Fruit fly (Drosophila melanogaster): Measurements from ENCODE around the gene CG1812.

DNA sequence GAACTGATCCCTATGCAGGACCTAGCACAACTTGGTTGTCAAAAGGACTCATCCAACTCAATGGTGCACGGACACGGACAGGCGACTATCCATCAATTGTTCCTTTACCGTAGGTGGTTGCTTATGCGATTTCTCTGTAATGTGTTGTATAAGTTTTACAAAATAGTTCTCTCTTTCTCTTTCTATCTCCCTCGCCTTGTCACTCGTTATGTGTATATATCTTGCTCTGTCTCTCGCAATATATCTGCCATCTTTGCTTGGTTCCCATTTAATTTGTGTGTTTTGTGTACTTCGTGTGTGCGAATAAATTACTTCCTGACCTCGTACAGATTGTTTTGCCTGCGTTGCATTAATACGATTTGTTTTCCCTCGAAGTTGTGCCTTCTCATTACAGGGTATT is 40.6 kb upstream of the CG1812 start:
- TF ChIP-seq CG6175 (GFP tag; IDR thresholded peaks at IDR 0.05) (no peak), CG6765 (GFP tag; optimal IDR thresholded peaks at IDR 0.05) (no peak), dm (GFP tag; optimal IDR thresholded peaks at IDR 0.05) (no peak), tll (GFP tag; optimal IDR thresholded peaks at IDR 0.05) (no peak), Sox102F (GFP tag; optimal IDR thresholded peaks at IDR 0.05) (no peak), Dip2 (GFP tag; IDR thresholded peaks at IDR 0.05) (no peak), CG18764 (GFP tag; optimal IDR thresholded peaks at IDR 0.05) (no peak)
